Worm (Caenorhabditis elegans): ENCODE data around the gene npr-15.
"Not testable (repeated sequence)": the region's sequence is repeated elsewhere in the genome, so short reads cannot be mapped to it uniquely, and the experiment has no call there.

ce11 chrIII:3695398-3695797, 926 bp upstream of the npr-15 start:
- TF ChIP-seq ama-1 (optimal IDR thresholded peaks at IDR 0.05); skn-1 (tag; optimal IDR thresholded peaks at IDR 0.05); nhr-10 (tag; optimal IDR thresholded peaks at IDR 0.05); ZK546.5 (tag; optimal IDR thresholded peaks at IDR 0.05); nhr-237 (tag; optimal IDR thresholded peaks at IDR 0.05); ztf-11 (tag; optimal IDR thresholded peaks at IDR 0.05); unc-39 (tag; optimal IDR thresholded peaks at IDR 0.05): not testable (repeated sequence)

Measured in whole organism, L2 larva.